Fruit fly (Drosophila melanogaster) whole organism: ENCODE results near the gene CG5359.

ENCODE experiments used
- Dll ChIP-seq: fragments of >200 bp; optimal IDR thresholded peaks from 2 replicates; lab custom pipeline; 2017
- pan ChIP-seq: fragments of >200 bp; optimal IDR thresholded peaks from 2 replicates; lab custom pipeline; 2017

- TF ChIP-seq Dll (lab: Kevin White, UChicago) (no peak), pan (no peak)
Observed at dm6 chr3R:10042664-10043372, 41.7 kb upstream of the CG5359 start, which contains the start of the genes Mical and CG3909.
